Fruit fly (Drosophila melanogaster): Measurements from ENCODE around the gene CG7884.

The CG7884 gene

DNA sequence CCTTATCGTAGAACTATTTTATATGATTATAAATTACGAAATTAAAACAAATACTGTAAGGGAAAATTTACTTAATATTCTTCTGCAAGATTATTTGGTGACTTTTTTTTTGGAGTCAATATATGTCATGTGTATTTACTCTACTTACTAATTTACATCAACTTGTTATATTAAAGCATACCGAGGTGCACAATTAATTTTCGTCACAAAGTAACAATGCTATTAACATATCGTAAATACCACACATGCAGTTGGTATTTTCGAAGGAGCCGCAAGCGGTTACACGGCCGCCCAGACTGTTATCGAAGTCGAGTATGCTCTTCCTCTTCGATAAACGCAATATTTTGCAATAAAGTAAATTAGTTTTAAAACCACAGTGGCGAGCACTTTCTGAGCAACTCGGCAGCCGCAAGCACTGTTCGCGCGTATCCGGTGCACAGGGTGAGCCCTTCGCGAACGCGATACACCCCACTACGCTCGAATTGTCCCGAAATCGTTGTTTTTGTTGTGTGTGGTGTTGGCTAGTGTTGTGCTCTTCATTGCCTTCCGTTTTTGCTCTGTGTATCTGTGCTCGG is 41.2 kb downstream of the CG7884 start, which contains the start of gene Vav:
TSS of gene Vav (plus strand) at position 293 of the 575 bp plus-strand sequence.
- peak; percentile 34 for TF ChIP-seq MTF-1 (GFP tag; optimal IDR thresholded peaks at IDR 0.05; ENCODE audit: borderline replicate concordance)
- no peak for TF ChIP-seq NC2β (GFP tag; optimal IDR thresholded peaks at IDR 0.05)
- TF ChIP-seq row (GFP tag; IDR thresholded peaks at IDR 0.05): peak; percentile 27; the same call in 1 of the 3 replicates
- peak; percentile 42 for TF ChIP-seq amos (GFP tag; IDR thresholded peaks at IDR 0.05; ENCODE audit: partially characterized antibody)
- peak; percentile 2 for TF ChIP-seq cg (GFP tag; optimal IDR thresholded peaks at IDR 0.05)
- peak; percentile 3 for TF ChIP-seq HmgZ (tag; optimal IDR thresholded peaks at IDR 0.05)
- TF ChIP-seq CG14860 (GFP tag; IDR thresholded peaks at IDR 0.05; ENCODE audit: partially characterized antibody): peak; percentile 32; the same call in 1 of the 3 replicates
- TF ChIP-seq BEAF-32 (GFP tag; optimal IDR thresholded peaks at IDR 0.05): peak; percentile 36
- TF ChIP-seq trem (tag; optimal IDR thresholded peaks at IDR 0.05): no peak
- no peak for TF ChIP-seq Dfd (GFP tag; optimal IDR thresholded peaks at IDR 0.05)
- no peak for TF ChIP-seq bsh (GFP tag; optimal IDR thresholded peaks at IDR 0.05)
- no peak for TF ChIP-seq salm (tag; optimal IDR thresholded peaks at IDR 0.05)
- peak; percentile 38 for TF ChIP-seq Jarid2 (GFP tag; optimal IDR thresholded peaks at IDR 0.05)
- TF ChIP-seq HLH3B (GFP tag; IDR thresholded peaks at IDR 0.05): no peak
- TF ChIP-seq CG17385 (GFP tag; optimal IDR thresholded peaks at IDR 0.05): peak; percentile 92
- 0 out of 3 replicates have a peak, but pooled peaks have one; percentile 28 for TF ChIP-seq mld (GFP tag; IDR thresholded peaks at IDR 0.05; ENCODE audit: partially characterized antibody)
- peak; percentile 10 for TF ChIP-seq Sry-δ (GFP tag; optimal IDR thresholded peaks at IDR 0.05)
- TF ChIP-seq CrebB (tag; optimal IDR thresholded peaks at IDR 0.05): peak; percentile 40
- peak; percentile 50 for TF ChIP-seq CG13287 (GFP tag; IDR thresholded peaks at IDR 0.05; ENCODE audit: partially characterized antibody)
- peak; percentile 27 for TF ChIP-seq CG10543 (GFP tag; optimal IDR thresholded peaks at IDR 0.05)
- TF ChIP-seq Fer1 (GFP tag; optimal IDR thresholded peaks at IDR 0.05): peak; percentile 58
- TF ChIP-seq cato (GFP tag; optimal IDR thresholded peaks at IDR 0.05; ENCODE audit: borderline replicate concordance): no peak
- TF ChIP-seq ham (GFP tag; IDR thresholded peaks at IDR 0.05): 0 out of 2 replicates have a peak, but pooled peaks have one; percentile 10
- peak; percentile 52 for TF ChIP-seq odd (GFP tag; optimal IDR thresholded peaks at IDR 0.05)
- no peak for TF ChIP-seq NK7.1 (GFP tag; optimal IDR thresholded peaks at IDR 0.05)
- TF ChIP-seq wek (GFP tag; optimal IDR thresholded peaks at IDR 0.05): peak; percentile 22
- TF ChIP-seq bcd (GFP tag; optimal IDR thresholded peaks at IDR 0.05): no peak
- TF ChIP-seq CG2116 (GFP tag; optimal IDR thresholded peaks at IDR 0.05): peak; percentile 61
- peak; percentile 37 for TF ChIP-seq Deaf1 (tag; optimal IDR thresholded peaks at IDR 0.05)
- TF ChIP-seq YL-1 (GFP tag; optimal IDR thresholded peaks at IDR 0.05): peak; percentile 58
- peak; percentile 53; the same call in 1 of the 2 replicates for TF ChIP-seq E2f2 (GFP tag; IDR thresholded peaks at IDR 0.05)
- TF ChIP-seq CG6854 (GFP tag; optimal IDR thresholded peaks at IDR 0.05): peak; percentile 1
- TF ChIP-seq Ravus (GFP tag; IDR thresholded peaks at IDR 0.05): no peak
- TF ChIP-seq pb (GFP tag; optimal IDR thresholded peaks at IDR 0.05): no peak
- peak; percentile 63 for TF ChIP-seq zf30C (GFP tag; optimal IDR thresholded peaks at IDR 0.05)
- TF ChIP-seq CG6765 (GFP tag; optimal IDR thresholded peaks at IDR 0.05): no peak
- peak; percentile 3 for TF ChIP-seq grau (tag; optimal IDR thresholded peaks at IDR 0.05)
- no peak for TF ChIP-seq pho (GFP tag; optimal IDR thresholded peaks at IDR 0.05)
- TF ChIP-seq CG9876 (GFP tag; optimal IDR thresholded peaks at IDR 0.05): no peak
- TF ChIP-seq CG12071 (GFP tag; optimal IDR thresholded peaks at IDR 0.05): peak; percentile 51
- TF ChIP-seq CG13296 (GFP tag; optimal IDR thresholded peaks at IDR 0.05): no peak
- TF ChIP-seq nom (GFP tag; optimal IDR thresholded peaks at IDR 0.05): peak; percentile 44
- no peak for TF ChIP-seq CG2712 (tag; optimal IDR thresholded peaks at IDR 0.05)
- peak; percentile 48 for TF ChIP-seq Nf-YC (tag; optimal IDR thresholded peaks at IDR 0.05)
- TF ChIP-seq dan (GFP tag; IDR thresholded peaks at IDR 0.05): no peak
- TF ChIP-seq BtbVII (GFP tag; optimal IDR thresholded peaks at IDR 0.05): no peak
- TF ChIP-seq sob (GFP tag; IDR thresholded peaks at IDR 0.05): peak; percentile 38; the same call in 1 of the 2 replicates
- TF ChIP-seq zfh1 (GFP tag; IDR thresholded peaks at IDR 0.05): no peak
- TF ChIP-seq Dref (GFP tag; IDR thresholded peaks at IDR 0.05): peak; percentile 73

All from whole organism, embryonic.